Worm (Caenorhabditis elegans) whole organism, L2 larva: ENCODE measurements around the gene egl-5.

Experiments
- R02D3.7 ChIP-seq: fragments of 150-350 bp; optimal IDR thresholded peaks from 2 replicates; lab custom pipeline; 2014; ENCODE audit warnings: missing biosample characterization, missing genetic modification characterization
- alr-1 ChIP-seq: fragments of 150-350 bp; optimal IDR thresholded peaks from 2 replicates; lab custom pipeline; 2014; ENCODE audit warnings: missing biosample characterization, missing genetic modification characterization
- mbf-1 ChIP-seq: sonication (generic microtip); optimal IDR thresholded peaks from 2 replicates; lab custom pipeline; 2017; ENCODE audit warnings: missing biosample characterization, missing genetic modification characterization
- nhr-21 ChIP-seq: fragments of 150-350 bp; optimal IDR thresholded peaks from 2 replicates; lab custom pipeline; 2014; ENCODE audit warnings: missing biosample characterization, missing genetic modification characterization
- nhr-25 ChIP-seq: fragments of 150-350 bp; sonication (generic microtip); optimal IDR thresholded peaks from 3 replicates; lab custom pipeline; 2014; ENCODE audit warnings: missing biosample characterization, missing genetic modification characterization
- snpc-4 ChIP-seq: fragments of 150-350 bp; optimal IDR thresholded peaks from 2 replicates; lab custom pipeline; 2014; ENCODE audit warnings: missing biosample characterization, missing genetic modification characterization
- unc-62 ChIP-seq: fragments of 150-350 bp; optimal IDR thresholded peaks from 2 replicates; lab custom pipeline; 2014; ENCODE audit warnings: missing biosample characterization, missing genetic modification reagents, missing genetic modification characterization

DNA sequence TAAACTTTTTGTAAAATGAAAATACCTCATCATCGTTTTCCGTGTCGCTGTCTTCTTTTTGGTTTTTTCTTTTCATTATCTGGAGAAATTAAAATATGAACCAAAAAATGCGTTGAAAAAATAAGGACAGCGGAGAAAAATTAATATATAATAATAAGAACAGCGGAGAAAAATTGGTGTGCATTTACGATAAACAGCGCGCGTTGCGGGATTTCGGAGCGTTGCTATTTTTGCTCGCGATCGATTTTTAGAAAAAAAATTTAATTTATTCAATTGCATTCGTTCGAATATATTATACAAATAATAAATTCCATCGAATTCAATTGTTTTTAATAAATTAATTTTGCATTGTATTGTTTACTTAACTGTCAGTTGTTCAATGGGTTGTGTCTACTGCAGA lies 48.2 kb upstream of the egl-5 start, which contains the start of gene ZK686.2:
- TF ChIP-seq nhr-21 (no peak), R02D3.7 (tag; lab: Kevin White, UChicago) (peak; percentile 71), alr-1 (tag; lab: Kevin White, UChicago) (no peak), snpc-4 (tag; lab: Kevin White, UChicago) (no peak), unc-62 (GFP tag; lab: Kevin White, UChicago) (no peak), nhr-25 (tag; lab: Kevin White, UChicago) (no peak), mbf-1 (tag; lab: Kevin White, UChicago) (no peak)
